Worm (Caenorhabditis elegans) whole organism, young adult: ENCODE results near the gene C28H8.2.

ENCODE experiments used
- D2030.7 ChIP-seq: fragments of 200-800 bp; sonication (Bioruptor generic); IDR thresholded peaks from 2 replicates; pipeline ENCODE4 v1.3.6; 2022; ENCODE audit warnings: missing genetic modification reagents, missing genetic modification characterization, missing compliant biosample characterization
- F10E7.11 ChIP-seq: sonication (generic microtip); optimal IDR thresholded peaks from 2 replicates; lab custom pipeline; 2017; ENCODE audit warnings: mild to moderate bottlenecking, missing genetic modification characterization, moderate library complexity, missing compliant biosample characterization
- F22D6.2 ChIP-seq: sonication (generic microtip); optimal IDR thresholded peaks from 2 replicates; lab custom pipeline; 2016; ENCODE audit warnings: mild to moderate bottlenecking, missing genetic modification characterization, missing compliant biosample characterization
- F57A8.1 ChIP-seq: fragments of 200-800 bp; sonication (Bioruptor generic); optimal IDR thresholded peaks from 2 replicates; lab custom pipeline; 2018; ENCODE audit warnings: mild to moderate bottlenecking, missing genetic modification characterization, moderate library complexity, missing compliant biosample characterization
- T07F8.4 ChIP-seq: sonication (generic microtip); optimal IDR thresholded peaks from 2 replicates; lab custom pipeline; 2016; ENCODE audit warnings: mild to moderate bottlenecking, missing genetic modification characterization, moderate library complexity, missing compliant biosample characterization
- Y53F4B.3 ChIP-seq: fragments of 200-800 bp; sonication (Bioruptor generic); IDR thresholded peaks from 2 replicates; pipeline ENCODE4 v1.3.6; 2022; ENCODE audit warnings: missing genetic modification reagents, missing genetic modification characterization, missing compliant biosample characterization
- Y53G8AR.9 ChIP-seq: fragments of 200-800 bp; sonication (Bioruptor generic); conservative IDR thresholded peaks from 2 replicates; pipeline ENCODE4 v1.3.6; 2022; ENCODE audit warnings: missing genetic modification reagents, missing genetic modification characterization, missing compliant biosample characterization
- Y79H2A.3 ChIP-seq: fragments of 200-800 bp; sonication (Bioruptor generic); conservative IDR thresholded peaks from 2 replicates; pipeline ENCODE4 v1.3.6; 2022; ENCODE audit warnings: missing genetic modification reagents, missing genetic modification characterization, missing compliant biosample characterization
- ama-1 ChIP-seq, 3 experiments: fragments of 150-350 bp in 1 of 3; sonication (generic microtip) in 2 of 3; optimal IDR thresholded peaks; 2 replicates each; lab custom pipeline; 2014 to 2018; ENCODE audit warnings: missing biosample characterization in 2 of 3, missing genetic modification characterization in 2 of 3, missing genetic modification reagents in 2 of 3
- aptf-2 ChIP-seq: fragments of 200-800 bp; sonication (Bioruptor generic); conservative IDR thresholded peaks from 2 replicates; pipeline ENCODE4 v1.3.6; 2022; ENCODE audit warnings: missing genetic modification reagents, missing genetic modification characterization, missing compliant biosample characterization
- attf-3 ChIP-seq: fragments of 200-800 bp; sonication (Bioruptor generic); conservative IDR thresholded peaks from 2 replicates; pipeline ENCODE4 v1.3.6; 2022; ENCODE audit warnings: missing genetic modification reagents, missing genetic modification characterization, missing compliant biosample characterization
- attf-5 ChIP-seq: fragments of 200-800 bp; sonication (Bioruptor generic); optimal IDR thresholded peaks from 2 replicates; lab custom pipeline; 2018; ENCODE audit warnings: mild to moderate bottlenecking, missing genetic modification characterization, missing compliant biosample characterization
- bed-1 ChIP-seq: fragments of 200-800 bp; sonication (Bioruptor generic); IDR thresholded peaks from 2 replicates; pipeline ENCODE4 v1.3.6; 2022; ENCODE audit warnings: missing genetic modification reagents, missing genetic modification characterization, missing compliant biosample characterization
- cebp-2 ChIP-seq: fragments of 200-800 bp; sonication (Bioruptor generic); IDR thresholded peaks from 2 replicates; pipeline ENCODE4 v1.3.6; 2022; ENCODE audit warnings: missing genetic modification characterization, missing compliant biosample characterization
- ceh-79 ChIP-seq: sonication (generic microtip); optimal IDR thresholded peaks from 2 replicates; lab custom pipeline; 2017; ENCODE audit warnings: mild to moderate bottlenecking, missing genetic modification characterization, missing compliant biosample characterization
- dox-1 ChIP-seq: fragments of 200-800 bp; sonication (Bioruptor generic); IDR thresholded peaks from 2 replicates; pipeline ENCODE4 v1.3.6; 2022; ENCODE audit warnings: missing genetic modification reagents, missing genetic modification characterization, missing compliant biosample characterization
- efl-1 ChIP-seq: fragments of 150-350 bp; optimal IDR thresholded peaks from 2 replicates; lab custom pipeline; 2014; ENCODE audit warnings: missing biosample characterization, missing genetic modification reagents, missing genetic modification characterization
- egl-18 ChIP-seq: fragments of 200-800 bp; sonication (Bioruptor generic); IDR thresholded peaks from 2 replicates; pipeline ENCODE4 v1.3.6; 2022; ENCODE audit warnings: missing genetic modification reagents, missing genetic modification characterization, missing compliant biosample characterization
- egrh-3 ChIP-seq: fragments of 200-800 bp; sonication (Bioruptor generic); IDR thresholded peaks from 2 replicates; pipeline ENCODE4 v1.3.6; 2022; ENCODE audit warnings: missing genetic modification reagents, missing genetic modification characterization, missing compliant biosample characterization
- ekl-4 ChIP-seq: fragments of 200-800 bp; sonication (Bioruptor generic); IDR thresholded peaks from 2 replicates; pipeline ENCODE4 v1.3.6; 2022; ENCODE audit warnings: missing genetic modification reagents, missing genetic modification characterization, missing compliant biosample characterization
- ets-4 ChIP-seq: fragments of 200-800 bp; sonication (Bioruptor generic); optimal IDR thresholded peaks from 2 replicates; lab custom pipeline; 2018; ENCODE audit warnings: mild to moderate bottlenecking, missing genetic modification characterization, missing compliant biosample characterization
- gei-17 ChIP-seq: fragments of 200-800 bp; sonication (Bioruptor generic); optimal IDR thresholded peaks from 2 replicates; lab custom pipeline; 2018; ENCODE audit warnings: mild to moderate bottlenecking, missing genetic modification characterization, missing compliant biosample characterization
- hsf-1 ChIP-seq: fragments of 200-800 bp; sonication (Bioruptor generic); IDR thresholded peaks from 2 replicates; pipeline ENCODE4 v1.3.6; 2022; ENCODE audit warnings: missing genetic modification reagents, missing genetic modification characterization, missing compliant biosample characterization
- lag-1 ChIP-seq: fragments of 200-800 bp; sonication (Bioruptor generic); IDR thresholded peaks from 2 replicates; pipeline ENCODE4 v1.3.6; 2022; ENCODE audit warnings: missing genetic modification reagents, missing genetic modification characterization, missing compliant biosample characterization
- let-526 ChIP-seq: fragments of 200-800 bp; sonication (Bioruptor generic); IDR thresholded peaks from 2 replicates; pipeline ENCODE4 v1.3.6; 2022; ENCODE audit warnings: missing genetic modification reagents, missing genetic modification characterization, missing compliant biosample characterization
- lin-26 ChIP-seq: fragments of 200-800 bp; sonication (Bioruptor generic); IDR thresholded peaks from 2 replicates; pipeline ENCODE4 v1.3.6; 2022; ENCODE audit warnings: missing genetic modification reagents, missing genetic modification characterization, missing compliant biosample characterization
- lin-40 ChIP-seq: sonication (generic microtip); optimal IDR thresholded peaks from 2 replicates; lab custom pipeline; 2016; ENCODE audit warnings: missing genetic modification characterization, mild to moderate bottlenecking, missing compliant biosample characterization, missing genotype, missing genetic modification reagents
- lir-1 ChIP-seq: fragments of 200-800 bp; sonication (Bioruptor generic); conservative IDR thresholded peaks from 2 replicates; pipeline ENCODE4 v1.3.6; 2022; ENCODE audit warnings: missing genetic modification reagents, missing genetic modification characterization, missing compliant biosample characterization
- mel-28 ChIP-seq: sonication (generic microtip); optimal IDR thresholded peaks from 2 replicates; lab custom pipeline; 2016; ENCODE audit warnings: borderline replicate concordance, mild to moderate bottlenecking, missing genetic modification characterization, missing compliant biosample characterization
- nhr-80 ChIP-seq: sonication (generic microtip); optimal IDR thresholded peaks from 2 replicates; lab custom pipeline; 2016; ENCODE audit warnings: missing genetic modification characterization, missing compliant biosample characterization
- pbrm-1 ChIP-seq: fragments of 200-800 bp; sonication (Bioruptor generic); IDR thresholded peaks from 2 replicates; pipeline ENCODE4 v1.3.6; 2022; ENCODE audit warnings: missing genetic modification reagents, missing genetic modification characterization, missing compliant biosample characterization
- rec-8 ChIP-seq, 2 experiments: sonication (generic microtip); optimal IDR thresholded peaks; 2 replicates each; lab custom pipeline; 2016; ENCODE audit warnings: mild to moderate bottlenecking in 2 of 2, missing genetic modification characterization in 2 of 2, missing genetic modification reagents in 2 of 2, missing genotype in 2 of 2, missing biosample characterization in 1 of 2, missing compliant biosample characterization in 1 of 2, moderate library complexity in 1 of 2
- repo-1 ChIP-seq: sonication (generic microtip); optimal IDR thresholded peaks from 2 replicates; lab custom pipeline; 2017; ENCODE audit warnings: mild to moderate bottlenecking, missing genetic modification characterization, missing compliant biosample characterization
- sea-2 ChIP-seq: fragments of 200-800 bp; sonication (Bioruptor generic); IDR thresholded peaks from 2 replicates; pipeline ENCODE4 v1.3.6; 2022; ENCODE audit warnings: missing genetic modification characterization, missing compliant biosample characterization
- snpc-1.3 ChIP-seq: sonication (generic microtip); optimal IDR thresholded peaks from 2 replicates; lab custom pipeline; 2017; ENCODE audit warnings: missing genetic modification characterization, mild to moderate bottlenecking, missing compliant biosample characterization, antibody characterized with exemption, moderate library complexity, missing genotype, missing genetic modification reagents; ENCODE audit not compliant: insufficient read depth
- somi-1 ChIP-seq: fragments of 200-800 bp; sonication (Bioruptor generic); optimal IDR thresholded peaks from 2 replicates; lab custom pipeline; 2018; ENCODE audit warnings: mild to moderate bottlenecking, missing genetic modification characterization, missing compliant biosample characterization
- unc-130 ChIP-seq: sonication (generic microtip); optimal IDR thresholded peaks from 2 replicates; lab custom pipeline; 2016; ENCODE audit warnings: missing genetic modification reagents, missing genetic modification characterization, missing compliant biosample characterization
- unc-62 ChIP-seq: fragments of 150-350 bp; optimal IDR thresholded peaks from 2 replicates; lab custom pipeline; 2014; ENCODE audit warnings: missing biosample characterization, missing genetic modification reagents, missing genetic modification characterization
- zfh-2 ChIP-seq: fragments of 200-800 bp; sonication (Bioruptor generic); conservative IDR thresholded peaks from 2 replicates; pipeline ENCODE4 v1.3.6; 2022; ENCODE audit warnings: missing genetic modification reagents, missing genetic modification characterization, missing compliant biosample characterization
- zim-3 ChIP-seq: sonication (generic microtip); optimal IDR thresholded peaks from 2 replicates; lab custom pipeline; 2017; ENCODE audit warnings: mild to moderate bottlenecking, missing genetic modification characterization, moderate library complexity, missing compliant biosample characterization
- ztf-26 ChIP-seq: sonication (generic microtip); optimal IDR thresholded peaks from 2 replicates; lab custom pipeline; 2017; ENCODE audit warnings: missing genetic modification characterization, missing compliant biosample characterization
- ztf-28 ChIP-seq: fragments of 200-800 bp; sonication (Bioruptor generic); IDR thresholded peaks from 2 replicates; pipeline ENCODE4 v1.3.6; 2022; ENCODE audit warnings: missing genetic modification reagents, missing genetic modification characterization, missing compliant biosample characterization
- ztf-3 ChIP-seq: fragments of 200-800 bp; sonication (Bioruptor generic); optimal IDR thresholded peaks from 2 replicates; lab custom pipeline; 2018; ENCODE audit warnings: mild to moderate bottlenecking, missing genetic modification characterization, missing compliant biosample characterization

The C28H8.2 gene

DNA sequence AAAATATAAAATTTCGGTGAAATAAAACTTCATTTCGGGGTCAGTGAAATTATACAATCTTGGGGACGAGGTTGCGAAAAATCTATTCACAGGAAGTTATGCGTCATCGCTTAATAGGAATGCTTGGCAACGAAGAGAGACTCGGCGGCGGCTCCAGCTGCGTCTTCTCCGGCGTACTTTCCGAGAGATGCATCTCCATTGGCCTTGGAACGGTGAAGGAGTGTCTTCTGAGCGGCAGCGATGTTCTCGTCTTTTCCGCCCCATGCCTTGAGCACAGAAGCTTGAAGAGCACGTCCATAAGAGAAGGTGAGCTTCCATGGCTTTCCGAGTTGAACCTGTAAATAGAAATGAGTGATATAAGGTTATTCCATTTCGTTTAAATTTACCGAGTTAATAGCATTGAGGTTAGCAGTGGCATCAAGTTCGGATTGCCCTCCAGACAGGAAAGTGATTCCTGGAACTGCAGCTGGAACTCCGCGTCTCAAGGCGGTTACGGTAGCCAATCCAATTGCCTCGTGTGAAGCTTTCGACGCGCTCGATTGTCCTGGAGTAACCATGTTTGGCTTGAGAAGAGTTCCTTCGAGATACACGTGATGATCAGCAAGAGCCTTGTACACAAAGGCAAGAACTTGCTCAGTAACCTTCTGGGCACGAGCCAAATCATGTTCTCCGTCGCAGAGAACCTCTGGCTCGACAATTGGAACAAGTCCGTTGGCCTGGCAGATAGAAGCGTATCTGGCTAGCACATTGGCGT lies 45.3 kb upstream of the C28H8.2 start:
- no peak for TF ChIP-seq unc-62 (GFP tag; lab: Kevin White, UChicago)
- TF ChIP-seq lir-1 (GFP tag; lab: Robert Waterston, UW): no peak
- peak; percentile 51 for TF ChIP-seq ama-1 (optimal IDR thresholded peaks at IDR 0.05; lab: Kevin White, UChicago)
- TF ChIP-seq ama-1 (GFP tag; optimal IDR thresholded peaks at IDR 0.05; lab: Kevin White, UChicago): no peak
- TF ChIP-seq egrh-3: peak; percentile 28; the same call in 1 of the 2 replicates
- TF ChIP-seq ekl-4 (GFP tag; lab: Robert Waterston, UW): 0 out of 2 replicates have a peak, but pooled peaks have one; percentile 10
- peak; percentile 54; the same call in 1 of the 2 replicates for TF ChIP-seq zfh-2 (GFP tag; lab: Robert Waterston, UW)
- TF ChIP-seq aptf-2: no peak
- TF ChIP-seq pbrm-1 (GFP tag; lab: Robert Waterston, UW): 0 out of 2 replicates have a peak, but pooled peaks have one; percentile 4
- no peak for TF ChIP-seq cebp-2
- no peak for TF ChIP-seq snpc-1.3
- no peak for TF ChIP-seq somi-1
- TF ChIP-seq ztf-28 (GFP tag; lab: Robert Waterston, UW): no peak
- TF ChIP-seq, all 124 proteins: peak for 5

ce11 chrIII:5875418-5875702 lies 44.8 kb upstream of the C28H8.2 start:
- TF ChIP-seq pbrm-1 (GFP tag; lab: Robert Waterston, UW) (no peak), zfh-2 (GFP tag; lab: Robert Waterston, UW) (peak; percentile 61; the same call in 1 of the 2 replicates), rec-8 (tag; optimal IDR thresholded peaks at IDR 0.05; lab: Kevin White, UChicago) (no peak), dox-1 (peak; percentile 21; the same call in 1 of the 2 replicates), ztf-28 (GFP tag; lab: Robert Waterston, UW) (0 out of 2 replicates have a peak, but pooled peaks have one; percentile 41), ztf-3 (GFP tag; lab: Kevin White, UChicago) (no peak), F10E7.11 (tag; lab: Kevin White, UChicago) (no peak), Y53G8AR.9 (GFP tag; lab: Robert Waterston, UW) (0 out of 2 replicates have a peak, but pooled peaks have one; percentile 24), sea-2 (GFP tag; lab: Robert Waterston, UW) (no peak), nhr-80 (tag; lab: Kevin White, UChicago) (no peak), hsf-1 (GFP tag; lab: Robert Waterston, UW) (0 out of 2 replicates have a peak, but pooled peaks have one; percentile 38), repo-1 (no peak), let-526 (GFP tag; lab: Robert Waterston, UW) (no peak), attf-3 (no peak), gei-17 (GFP tag; lab: Kevin White, UChicago) (no peak), lin-26 (GFP tag; lab: Robert Waterston, UW) (no peak), ztf-26 (tag; lab: Kevin White, UChicago) (peak; percentile 4), egl-18 (no peak)

- TF ChIP-seq bed-1: no peak
- TF ChIP-seq F22D6.2 (tag; lab: Kevin White, UChicago): no peak
- no peak for TF ChIP-seq lag-1 (GFP tag; lab: Robert Waterston, UW)
- no peak for TF ChIP-seq zim-3
- TF ChIP-seq lir-1 (GFP tag; lab: Robert Waterston, UW): no peak
- TF ChIP-seq, all 124 proteins: peak for 0
These were observed 44.4 kb upstream of the C28H8.2 start for ce11 chrIII:5875705-5876104.

DNA sequence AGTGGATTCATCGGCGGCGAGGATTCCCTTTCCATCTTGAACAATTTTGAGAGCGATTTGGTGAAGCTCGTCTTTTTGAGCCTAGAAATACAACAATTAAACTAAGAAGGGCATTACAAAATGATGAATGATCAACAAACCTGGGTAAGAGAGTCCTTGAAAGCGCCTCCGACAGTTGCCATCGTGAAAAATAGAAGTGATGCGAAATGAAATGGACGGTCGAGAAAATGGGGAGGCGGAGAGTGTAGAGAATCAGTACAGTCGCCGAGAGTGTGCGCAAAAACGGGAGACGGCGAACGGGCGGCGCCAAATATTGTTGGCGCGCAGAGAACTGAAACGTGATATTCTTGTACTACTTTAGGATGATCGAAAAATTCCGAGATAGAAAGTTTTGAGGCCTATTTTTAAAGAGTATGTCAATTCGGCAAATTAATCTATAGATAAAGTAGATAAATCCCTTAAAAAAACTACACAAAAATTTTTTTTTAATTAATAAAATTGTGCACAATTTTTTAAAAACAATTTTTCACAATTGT lies 43.9 kb upstream of the C28H8.2 start, which contains the start of gene aldo-2:
aldo-2 (minus strand) TSS at position 486 of the 536 bp plus-strand sequence.
- no peak for TF ChIP-seq ceh-79 (tag; lab: Kevin White, UChicago)
- no peak for TF ChIP-seq ztf-3 (GFP tag; lab: Kevin White, UChicago)
- TF ChIP-seq D2030.7 (GFP tag; lab: Robert Waterston, UW): peak; percentile 93
- peak; percentile 67 for TF ChIP-seq unc-130 (GFP tag; lab: Kevin White, UChicago)
- TF ChIP-seq attf-5 (GFP tag; lab: Kevin White, UChicago): no peak
- no peak for TF ChIP-seq T07F8.4 (tag; lab: Kevin White, UChicago)
- peak; percentile 97 for TF ChIP-seq efl-1 (GFP tag; lab: Kevin White, UChicago)
- TF ChIP-seq lag-1 (GFP tag; lab: Robert Waterston, UW): no peak
- no peak for TF ChIP-seq F57A8.1 (GFP tag; lab: Kevin White, UChicago)
- TF ChIP-seq Y53F4B.3 (GFP tag; lab: Robert Waterston, UW): no peak
- peak; percentile 75 for TF ChIP-seq Y79H2A.3 (GFP tag; lab: Robert Waterston, UW)
- TF ChIP-seq lin-40 (tag; lab: Kevin White, UChicago): no peak
- TF ChIP-seq ets-4 (GFP tag; lab: Kevin White, UChicago): no peak
- TF ChIP-seq bed-1: no peak
- no peak for TF ChIP-seq mel-28 (tag; lab: Kevin White, UChicago)
